Worm (Caenorhabditis elegans) whole organism, L4/young adult: ENCODE data around the gene mam-6.

Source experiments
- dao-5 ChIP-seq: sonication (generic microtip); optimal IDR thresholded peaks from 2 replicates; lab custom pipeline; 2016; ENCODE audit warnings: missing genotype, missing genetic modification characterization, moderate library complexity, missing compliant biosample characterization
- him-1 ChIP-seq: sonication (generic microtip); optimal IDR thresholded peaks from 2 replicates; lab custom pipeline; 2016; ENCODE audit warnings: missing genotype, missing genetic modification reagents, missing genetic modification characterization, missing compliant biosample characterization

DNA sequence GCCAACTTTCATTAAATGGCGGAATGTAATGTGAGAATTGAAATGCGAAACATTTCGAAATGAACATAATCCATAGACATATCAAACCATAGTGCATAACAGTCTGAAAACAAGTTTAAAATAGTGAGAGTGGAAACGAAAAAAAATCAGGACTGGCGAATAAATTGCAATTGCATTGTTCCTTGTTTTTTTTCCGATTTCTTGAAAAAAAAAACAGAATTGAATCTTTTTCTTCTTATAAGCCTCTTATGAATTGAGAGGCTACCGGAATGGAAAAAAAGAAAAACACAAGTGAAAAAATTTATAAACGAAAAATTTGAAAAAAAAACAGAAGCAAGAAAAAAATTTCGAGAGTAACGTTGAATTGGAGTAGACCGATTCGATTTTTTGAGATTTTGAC lies 47.4 kb upstream of the mam-6 start, which contains the start of gene R07D5.2:
- no peak for TF ChIP-seq dao-5
- no peak for TF ChIP-seq him-1
